Worm (Caenorhabditis elegans): ENCODE measurements around the gene rps-23.

Gene rps-23

DNA sequence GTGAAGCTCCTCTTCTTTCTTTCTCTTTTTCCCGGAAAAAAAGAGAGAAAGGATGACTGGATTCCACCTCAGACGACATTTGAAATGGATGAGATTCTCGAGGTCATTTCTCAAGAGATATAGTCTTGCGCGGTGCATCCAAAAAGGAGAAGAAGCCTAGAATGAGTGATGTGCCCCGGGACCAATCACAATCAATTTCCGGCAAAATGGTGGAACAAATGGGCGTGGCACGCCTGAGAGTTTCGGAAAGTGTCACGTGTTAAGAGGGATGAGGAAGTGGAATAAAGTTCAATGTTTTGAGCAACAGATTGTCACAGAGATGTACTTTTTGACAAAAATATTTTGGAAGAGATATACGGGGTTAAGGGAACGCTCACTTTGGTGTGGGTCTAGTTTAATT, 34.7 kb upstream of the rps-23 start:
- TF ChIP-seq lin-54 (GFP tag; optimal IDR thresholded peaks at IDR 0.05) (no peak), F49E8.2 (tag; optimal IDR thresholded peaks at IDR 0.05; ENCODE audit: insufficient read depth) (no peak), madf-8 (GFP tag; conservative IDR thresholded peaks at IDR 0.05) (no peak), repo-1 (tag; optimal IDR thresholded peaks at IDR 0.05) (no peak), hrde-1 (tag; optimal IDR thresholded peaks at IDR 0.05; ENCODE audit: borderline replicate concordance) (no peak), mcd-1 (GFP tag; IDR thresholded peaks at IDR 0.05) (no peak), athp-1 (tag; optimal IDR thresholded peaks at IDR 0.05) (no peak), attf-6 (GFP tag; IDR thresholded peaks at IDR 0.05) (no peak), ceh-27 (GFP tag; optimal IDR thresholded peaks at IDR 0.05) (no peak), ccch-3 (GFP tag; optimal IDR thresholded peaks at IDR 0.05) (no peak), lsl-1 (GFP tag; optimal IDR thresholded peaks at IDR 0.05) (no peak), ZK185.1 (tag; optimal IDR thresholded peaks at IDR 0.05; ENCODE audit: poor library complexity, severe bottlenecking) (no peak), nfya-2 (GFP tag; IDR thresholded peaks at IDR 0.05) (no peak), cebp-2 (GFP tag; IDR thresholded peaks at IDR 0.05) (no peak), hlh-26 (GFP tag; conservative IDR thresholded peaks at IDR 0.05) (no peak), atf-7 (tag; optimal IDR thresholded peaks at IDR 0.05) (no peak), bed-2 (GFP tag; IDR thresholded peaks at IDR 0.05) (no peak)

- peak; percentile 61 for TF ChIP-seq nhr-80 (tag; optimal IDR thresholded peaks at IDR 0.05)
- TF ChIP-seq mel-28 (tag; optimal IDR thresholded peaks at IDR 0.05; ENCODE audit: borderline replicate concordance), result no peak
Measured at ce11 chrIV:12420455-12420854, 29.6 kb upstream of the rps-23 start, which contains the start of gene ugt-65. TSS of gene ugt-65 (plus strand) at chrIV:12420683.

DNA sequence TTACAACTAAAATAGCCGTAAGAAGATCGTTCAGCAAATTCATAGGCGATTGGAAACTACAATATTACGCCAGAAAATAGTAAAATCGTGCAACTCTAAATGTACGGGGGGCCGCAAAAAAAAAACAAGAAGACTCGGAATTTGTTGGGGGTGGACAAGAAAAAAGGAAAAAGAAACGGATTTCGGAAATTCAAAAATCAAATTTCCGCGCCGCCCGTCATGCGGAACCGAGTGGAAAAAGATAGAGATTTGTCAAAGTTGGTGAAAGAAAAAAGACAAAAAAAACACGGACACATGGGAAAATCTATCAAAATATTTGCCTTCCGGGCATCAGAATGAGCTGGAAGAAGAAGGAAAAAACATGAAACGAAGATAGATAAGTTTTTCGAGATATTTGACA, 28.4 kb upstream of the rps-23 start:
- no peak for TF ChIP-seq hmg-1.2 (GFP tag; IDR thresholded peaks at IDR 0.05)
- TF ChIP-seq B0261.1 (tag; optimal IDR thresholded peaks at IDR 0.05), result no peak
- TF ChIP-seq Y53F4B.3 (GFP tag; IDR thresholded peaks at IDR 0.05), result no peak
- TF ChIP-seq ekl-4 (GFP tag; IDR thresholded peaks at IDR 0.05), result no peak
- TF ChIP-seq bed-2 (GFP tag; IDR thresholded peaks at IDR 0.05), result no peak
- no peak for TF ChIP-seq B0019.2 (GFP tag; conservative IDR thresholded peaks at IDR 0.05)
- TF ChIP-seq F57C9.4 (tag; optimal IDR thresholded peaks at IDR 0.05), result no peak
- TF ChIP-seq cebp-2 (GFP tag; IDR thresholded peaks at IDR 0.05), result no peak
- TF ChIP-seq fkh-3 (tag; optimal IDR thresholded peaks at IDR 0.05), result no peak
- TF ChIP-seq pha-4 (tag; optimal IDR thresholded peaks at IDR 0.05), result no peak
- no peak for TF ChIP-seq F49E8.2 (tag; optimal IDR thresholded peaks at IDR 0.05; ENCODE audit: insufficient read depth)
- no peak for TF ChIP-seq rpc-1 (optimal IDR thresholded peaks at IDR 0.05)
- TF ChIP-seq rpc-1 (tag; optimal IDR thresholded peaks at IDR 0.05), result no peak

ce11 chrIV:12417536-12418195, 26.8 kb upstream of the rps-23 start, which contains the start of gene F08G5.3:
TSS of gene F08G5.3 (minus strand) at chrIV:12417586.
- TF ChIP-seq somi-1 (GFP tag; optimal IDR thresholded peaks at IDR 0.05), result peak; percentile 59
- peak; percentile 82 for TF ChIP-seq snpc-4 (GFP tag; optimal IDR thresholded peaks at IDR 0.05)
- TF ChIP-seq snpc-4 (tag; optimal IDR thresholded peaks at IDR 0.05), result peak; percentile 14 to 81 (median 64)
- TF ChIP-seq rpc-1 (optimal IDR thresholded peaks at IDR 0.05), result peak; percentile 95
- peak; percentile 95 for TF ChIP-seq rpc-1 (tag; optimal IDR thresholded peaks at IDR 0.05)
- TF ChIP-seq ztf-3 (GFP tag; optimal IDR thresholded peaks at IDR 0.05), result no peak
- TF ChIP-seq lin-54 (GFP tag; optimal IDR thresholded peaks at IDR 0.05), result peak; percentile 60
- TF ChIP-seq lin-40 (tag; optimal IDR thresholded peaks at IDR 0.05), result peak; percentile 58
- no peak for TF ChIP-seq hmg-20 (GFP tag; IDR thresholded peaks at IDR 0.05)
- no peak for TF ChIP-seq atf-7 (tag; optimal IDR thresholded peaks at IDR 0.05)
- peak; percentile 56 for TF ChIP-seq mcd-1 (GFP tag; IDR thresholded peaks at IDR 0.05)
- TF ChIP-seq mxl-1 (tag; optimal IDR thresholded peaks at IDR 0.05), result peak; percentile 45
- no peak for TF ChIP-seq efl-1 (GFP tag; optimal IDR thresholded peaks at IDR 0.05)
- no peak for TF ChIP-seq Y79H2A.3 (GFP tag; conservative IDR thresholded peaks at IDR 0.05)
- peak; percentile 27 for TF ChIP-seq ceh-79 (tag; optimal IDR thresholded peaks at IDR 0.05)
- no peak for TF ChIP-seq F57A8.1 (GFP tag; optimal IDR thresholded peaks at IDR 0.05)
- TF ChIP-seq egl-18 (GFP tag; IDR thresholded peaks at IDR 0.05), result 0 out of 2 replicates have a peak, but pooled peaks have one; percentile 9
- peak; percentile 89 for TF ChIP-seq die-1 (tag; optimal IDR thresholded peaks at IDR 0.05)
- no peak for TF ChIP-seq aptf-3 (GFP tag; IDR thresholded peaks at IDR 0.05)
- TF ChIP-seq dox-1 (GFP tag; IDR thresholded peaks at IDR 0.05), result peak; percentile 74
- peak; percentile 36 for TF ChIP-seq F49E8.2 (tag; optimal IDR thresholded peaks at IDR 0.05; ENCODE audit: insufficient read depth)
- 0 out of 2 replicates have a peak, but pooled peaks have one; percentile 46 for TF ChIP-seq ekl-4 (GFP tag; IDR thresholded peaks at IDR 0.05)

Measured in whole organism, young adult.